Worm (Caenorhabditis elegans) whole organism, mixed stage, embryonic: Measurements from ENCODE around the gene K09C8.8.

Experiments used
- blmp-1 ChIP-seq: fragments of 150-350 bp; optimal IDR thresholded peaks from 2 replicates; lab custom pipeline; 2014; ENCODE audit warnings: missing biosample characterization, missing genetic modification characterization
- elt-1 ChIP-seq: sonication (generic microtip); optimal IDR thresholded peaks from 2 replicates; lab custom pipeline; 2017; ENCODE audit warnings: missing genetic modification characterization, mild to moderate bottlenecking, missing compliant biosample characterization, antibody characterized with exemption, moderate library complexity, borderline replicate concordance; ENCODE audit not compliant: insufficient read depth
- elt-3 ChIP-seq: fragments of 150-350 bp; optimal IDR thresholded peaks from 2 replicates; lab custom pipeline; 2014; ENCODE audit warnings: missing biosample characterization, missing genetic modification characterization
- ham-2 ChIP-seq: fragments of 200-800 bp; sonication (Bioruptor generic); optimal IDR thresholded peaks from 2 replicates; lab custom pipeline; 2018; ENCODE audit warnings: mild to moderate bottlenecking, missing genetic modification characterization, missing compliant biosample characterization
- lin-13 ChIP-seq: fragments of 150-350 bp; optimal IDR thresholded peaks from 2 replicates; lab custom pipeline; 2014; ENCODE audit warnings: missing biosample characterization, missing genetic modification characterization
- nhr-76 ChIP-seq: sonication (generic microtip); optimal IDR thresholded peaks from 2 replicates; lab custom pipeline; 2017; ENCODE audit warnings: missing biosample characterization, missing genetic modification characterization
- tbx-8 ChIP-seq: fragments of 200-800 bp; sonication (Bioruptor generic); optimal IDR thresholded peaks from 2 replicates; lab custom pipeline; 2018; ENCODE audit warnings: mild to moderate bottlenecking, missing genetic modification characterization, moderate library complexity, missing compliant biosample characterization
- unc-39 ChIP-seq: fragments of 150-350 bp; optimal IDR thresholded peaks from 2 replicates; lab custom pipeline; 2014; ENCODE audit warnings: missing biosample characterization, missing genetic modification characterization
- unc-62 ChIP-seq: fragments of 150-350 bp; optimal IDR thresholded peaks from 2 replicates; lab custom pipeline; 2014; ENCODE audit warnings: missing biosample characterization, missing genetic modification reagents, missing genetic modification characterization

- no peak for TF ChIP-seq unc-39 (tag; lab: Kevin White, UChicago)
- no peak for TF ChIP-seq elt-1 (tag; lab: Kevin White, UChicago)
- TF ChIP-seq lin-13 (tag; lab: Kevin White, UChicago), result no peak
- no peak for TF ChIP-seq elt-3 (tag; lab: Kevin White, UChicago)
- no peak for TF ChIP-seq unc-62 (GFP tag; lab: Kevin White, UChicago)
- TF ChIP-seq blmp-1 (tag; lab: Kevin White, UChicago), result no peak
- no peak for TF ChIP-seq nhr-76 (tag; lab: Kevin White, UChicago)
- TF ChIP-seq tbx-8 (GFP tag; lab: Kevin White, UChicago), result no peak
- no peak for TF ChIP-seq ham-2 (GFP tag; lab: Kevin White, UChicago)
Observed at ce11 chrX:10959136-10959535, 11.6 kb upstream of the K09C8.8 start, which contains the start of gene K09C8.2.
